Fruit fly (Drosophila melanogaster): ENCODE data around the gene CG31678.
A peak's percentile ranks its signal among the peaks of the same experiment; 100 is the strongest.

Gene CG31678

dm6 chr2L:20645394-20645869 lies 30.3 kb downstream of the CG31678 start, which contains the start of the genes phr6-4 and CG2608 (continued):
- TF ChIP-seq CG11723 (GFP tag; optimal IDR thresholded peaks at IDR 0.05) (peak; percentile 86), CG43689 (GFP tag; IDR thresholded peaks at IDR 0.05) (peak; percentile 50; the same call in 1 of the 2 replicates), CG12391 (tag; optimal IDR thresholded peaks at IDR 0.05) (peak; percentile 95), tap (tag; optimal IDR thresholded peaks at IDR 0.05) (no peak), CG18476 (GFP tag; optimal IDR thresholded peaks at IDR 0.05) (peak; percentile 92), Opbp (GFP tag; IDR thresholded peaks at IDR 0.05; ENCODE audit: partially characterized antibody) (no peak), Deaf1 (tag; optimal IDR thresholded peaks at IDR 0.05) (peak; percentile 77), CG7357 (GFP tag; IDR thresholded peaks at IDR 0.05) (peak; percentile 82), CG4404 (GFP tag; IDR thresholded peaks at IDR 0.05) (peak; percentile 76), CG3726 (GFP tag; IDR thresholded peaks at IDR 0.05) (peak; percentile 63; the same call in 1 of the 3 replicates), ken (GFP tag; IDR thresholded peaks at IDR 0.05) (peak; percentile 80), CG17829 (tag; optimal IDR thresholded peaks at IDR 0.05) (peak; percentile 94), zf30C (GFP tag; optimal IDR thresholded peaks at IDR 0.05) (peak; percentile 88), hb (GFP tag; IDR thresholded peaks at IDR 0.05; ENCODE audit: partially characterized antibody) (no peak), CG8388 (GFP tag; optimal IDR thresholded peaks at IDR 0.05) (peak; percentile 92), vfl (GFP tag; optimal IDR thresholded peaks at IDR 0.05) (peak; percentile 88), Hr3 (GFP tag; optimal IDR thresholded peaks at IDR 0.05) (peak; percentile 92), Dref (GFP tag; IDR thresholded peaks at IDR 0.05) (no peak), CoRest (tag; optimal IDR thresholded peaks at IDR 0.05) (peak; percentile 97), CG17568 (GFP tag; optimal IDR thresholded peaks at IDR 0.05) (peak; percentile 90), sr (GFP tag; IDR thresholded peaks at IDR 0.05) (no peak), kay (GFP tag; optimal IDR thresholded peaks at IDR 0.05) (peak; percentile 84), dan (GFP tag; IDR thresholded peaks at IDR 0.05) (peak; percentile 26; the same call in 1 of the 2 replicates), CG3847 (GFP tag; IDR thresholded peaks at IDR 0.05) (peak; percentile 89), fd3F (GFP tag; optimal IDR thresholded peaks at IDR 0.05) (peak; percentile 94), CG30431 (GFP tag; optimal IDR thresholded peaks at IDR 0.05) (peak; percentile 86), pfk (GFP tag; optimal IDR thresholded peaks at IDR 0.05) (no peak), CG6254 (GFP tag; optimal IDR thresholded peaks at IDR 0.05) (peak; percentile 83), wdn (GFP tag; IDR thresholded peaks at IDR 0.05) (peak; percentile 87), Kr (GFP tag; optimal IDR thresholded peaks at IDR 0.05) (no peak), ttk (GFP tag; IDR thresholded peaks at IDR 0.05) (peak; percentile 81), ab (GFP tag; optimal IDR thresholded peaks at IDR 0.05) (peak; percentile 57), BEAF-32 (GFP tag; optimal IDR thresholded peaks at IDR 0.05) (peak; percentile 25), dmrt11E (tag; optimal IDR thresholded peaks at IDR 0.05) (peak; percentile 94), Atf3 (GFP tag; optimal IDR thresholded peaks at IDR 0.05) (peak; percentile 73), Ets65A (GFP tag) (peak; percentile 98), nmo (GFP tag; optimal IDR thresholded peaks at IDR 0.05) (peak; percentile 97), Dad (GFP tag; optimal IDR thresholded peaks at IDR 0.05) (peak; percentile 77), croc (GFP tag; conservative IDR thresholded peaks at IDR 0.05) (peak; percentile 83), CG11504 (tag; optimal IDR thresholded peaks at IDR 0.05) (peak; percentile 92), chif (GFP tag; optimal IDR thresholded peaks at IDR 0.05) (peak; percentile 77 to 87), CG12219 (GFP tag; optimal IDR thresholded peaks at IDR 0.05) (peak; percentile 85), pnt (GFP tag; optimal IDR thresholded peaks at IDR 0.05) (peak; percentile 91), danr (GFP tag; IDR thresholded peaks at IDR 0.05) (peak; percentile 67), CG13287 (GFP tag; IDR thresholded peaks at IDR 0.05; ENCODE audit: partially characterized antibody) (no peak), inv (GFP tag; IDR thresholded peaks at IDR 0.05; ENCODE audit: partially characterized antibody) (no peak), cad (GFP tag; optimal IDR thresholded peaks at IDR 0.05) (no peak), Dip2 (GFP tag; IDR thresholded peaks at IDR 0.05) (no peak), nom (GFP tag; optimal IDR thresholded peaks at IDR 0.05) (peak; percentile 86), crp (GFP tag; optimal IDR thresholded peaks at IDR 0.05) (peak; percentile 53 to 89)

Data from whole organism, embryonic.